Fruit fly (Drosophila melanogaster) whole organism, embryonic: ENCODE measurements around the gene SelG.

Experiments used
- Bdp1 ChIP-seq: fragments of 200-800 bp; sonication (Bioruptor generic); optimal IDR thresholded peaks from 3 replicates; lab custom pipeline; 2016; ENCODE audit warnings: missing biosample characterization, missing genetic modification characterization
- Bteb2 ChIP-seq: fragments of 200-800 bp; sonication (Bioruptor generic); optimal IDR thresholded peaks from 2 replicates; lab custom pipeline; 2016; ENCODE audit warnings: missing biosample characterization, missing genetic modification characterization
- CG10565 ChIP-seq: fragments of 200-800 bp; sonication (Bioruptor generic); optimal IDR thresholded peaks from 3 replicates; lab custom pipeline; 2016; ENCODE audit warnings: missing biosample characterization, mild to moderate bottlenecking, missing genetic modification characterization
- CG11398 ChIP-seq: fragments of 200-800 bp; sonication (Bioruptor generic); optimal IDR thresholded peaks from 2 replicates; lab custom pipeline; 2016; ENCODE audit warnings: missing biosample characterization, missing genetic modification characterization
- CG14050 ChIP-seq: fragments of 200-800 bp; sonication (Bioruptor generic); IDR thresholded peaks from 3 replicates; pipeline ENCODE4 v1.3.6; 2022; ENCODE audit warnings: missing biosample characterization, missing genetic modification characterization
- CG16813 ChIP-seq: fragments of 200-800 bp; sonication (Bioruptor generic); IDR thresholded peaks from 3 replicates; pipeline ENCODE4 v1.3.6; 2022; ENCODE audit warnings: missing biosample characterization, missing genetic modification characterization; ENCODE audit not compliant: partially characterized antibody
- CG17328 ChIP-seq: fragments of 200-800 bp; sonication (Bioruptor generic); IDR thresholded peaks from 2 replicates; pipeline ENCODE4 v1.3.6; 2022; ENCODE audit warnings: missing biosample characterization, missing genetic modification characterization
- CG17361 ChIP-seq: fragments of 200-800 bp; sonication (Bioruptor generic); IDR thresholded peaks from 3 replicates; pipeline ENCODE4 v1.3.6; 2022; ENCODE audit warnings: missing biosample characterization, missing genetic modification characterization
- CG2889 ChIP-seq: fragments of 200-800 bp; sonication (Bioruptor generic); IDR thresholded peaks from 3 replicates; pipeline ENCODE4 v1.3.6; 2022; ENCODE audit warnings: missing biosample characterization, missing genetic modification characterization
- CG31388 ChIP-seq: fragments of 200-800 bp; sonication (Bioruptor generic); optimal IDR thresholded peaks from 2 replicates; lab custom pipeline; 2016; ENCODE audit warnings: missing biosample characterization, missing genetic modification characterization
- CG31441 ChIP-seq: fragments of 200-800 bp; sonication (Bioruptor generic); IDR thresholded peaks from 2 replicates; pipeline ENCODE4 v1.3.6; 2022; ENCODE audit warnings: missing biosample characterization, missing genetic modification characterization
- CG34422 ChIP-seq: fragments of 200-800 bp; sonication (Bioruptor generic); IDR thresholded peaks from 3 replicates; pipeline ENCODE4 v1.3.6; 2022; ENCODE audit warnings: missing biosample characterization, missing genetic modification characterization
- CG3995 ChIP-seq: fragments of 200-800 bp; sonication (Bioruptor generic); optimal IDR thresholded peaks from 3 replicates; lab custom pipeline; 2016; ENCODE audit warnings: missing biosample characterization, missing genetic modification characterization
- CG4730 ChIP-seq: fragments of 200-800 bp; sonication (Bioruptor generic); IDR thresholded peaks from 2 replicates; pipeline ENCODE4 v1.3.6; 2022; ENCODE audit warnings: missing biosample characterization, missing genetic modification characterization
- CG9727 ChIP-seq: fragments of 200-800 bp; sonication (Bioruptor generic); optimal IDR thresholded peaks from 3 replicates; lab custom pipeline; 2017; ENCODE audit warnings: missing biosample characterization, mild to moderate bottlenecking, missing genetic modification characterization
- Dad ChIP-seq: fragments of 200-800 bp; sonication (Bioruptor generic); optimal IDR thresholded peaks from 3 replicates; lab custom pipeline; 2016; ENCODE audit warnings: missing biosample characterization, missing genetic modification characterization
- Dek ChIP-seq: fragments of 200-800 bp; sonication (Bioruptor generic); optimal IDR thresholded peaks from 3 replicates; lab custom pipeline; 2019; ENCODE audit warnings: missing biosample characterization, mild to moderate bottlenecking, missing genetic modification characterization, moderate library complexity
- Doc3 ChIP-seq: fragments of 200-800 bp; sonication (Bioruptor generic); IDR thresholded peaks from 3 replicates; pipeline ENCODE4 v1.3.6; 2022; ENCODE audit warnings: missing biosample characterization, missing genetic modification characterization; ENCODE audit not compliant: partially characterized antibody
- HLH4C ChIP-seq: fragments of 200-800 bp; sonication (Bioruptor generic); IDR thresholded peaks from 3 replicates; pipeline ENCODE4 v1.3.6; 2022; ENCODE audit warnings: missing biosample characterization, missing genetic modification characterization; ENCODE audit not compliant: partially characterized antibody
- HLH54F ChIP-seq: fragments of 200-800 bp; sonication (Bioruptor generic); optimal IDR thresholded peaks from 3 replicates; lab custom pipeline; 2016; ENCODE audit warnings: missing biosample characterization, missing genetic modification characterization
- Hmr ChIP-seq: fragments of 200-800 bp; sonication (Bioruptor generic); optimal IDR thresholded peaks from 3 replicates; lab custom pipeline; 2017; ENCODE audit warnings: mild to moderate bottlenecking, missing biosample characterization, missing genetic modification reagents, missing genetic modification characterization
- Lpt ChIP-seq: fragments of >200 bp; optimal IDR thresholded peaks from 2 replicates; lab custom pipeline; 2018; ENCODE audit warnings: missing biosample characterization, missing genetic modification characterization
- NK7.1 ChIP-seq: fragments of 200-800 bp; sonication (Bioruptor generic); optimal IDR thresholded peaks from 3 replicates; lab custom pipeline; 2016; ENCODE audit warnings: missing biosample characterization, missing genetic modification characterization
- Optix ChIP-seq: fragments of 200-800 bp; sonication (Bioruptor generic); IDR thresholded peaks from 3 replicates; pipeline ENCODE4 v1.3.6; 2022; ENCODE audit warnings: missing biosample characterization, missing genetic modification characterization
- Ravus ChIP-seq: fragments of 200-800 bp; sonication (Bioruptor generic); IDR thresholded peaks from 2 replicates; pipeline ENCODE4 v1.3.6; 2022; ENCODE audit warnings: missing biosample characterization, missing genetic modification characterization
- Sin3A ChIP-seq: fragments of >200 bp; optimal IDR thresholded peaks from 2 replicates; lab custom pipeline; 2018
- Usf ChIP-seq: fragments of 200-800 bp; sonication (Bioruptor generic); optimal IDR thresholded peaks from 2 replicates; lab custom pipeline; 2017; ENCODE audit warnings: missing genotype, missing biosample characterization, missing genetic modification characterization
- abd-A ChIP-seq: fragments of 200-800 bp; sonication (Bioruptor generic); optimal IDR thresholded peaks from 3 replicates; lab custom pipeline; 2019; ENCODE audit warnings: missing biosample characterization, mild to moderate bottlenecking, missing genetic modification characterization, moderate library complexity
- chinmo ChIP-seq: fragments of 200-800 bp; sonication (Bioruptor generic); IDR thresholded peaks from 4 replicates; pipeline ENCODE4 v1.3.6; 2022; ENCODE audit warnings: missing biosample characterization, missing genetic modification characterization; ENCODE audit not compliant: partially characterized antibody
- chm ChIP-seq: fragments of 200-800 bp; sonication (Bioruptor generic); IDR thresholded peaks from 2 replicates; pipeline ENCODE4 v1.3.6; 2022; ENCODE audit warnings: missing biosample characterization, missing genetic modification characterization
- chn ChIP-seq: fragments of 200-800 bp; sonication (Bioruptor generic); optimal IDR thresholded peaks from 2 replicates; lab custom pipeline; 2016; ENCODE audit warnings: missing biosample characterization, missing genetic modification characterization
- emc ChIP-seq: fragments of 200-800 bp; sonication (Bioruptor generic); optimal IDR thresholded peaks from 2 replicates; lab custom pipeline; 2016; ENCODE audit warnings: missing biosample characterization, missing genetic modification characterization
- ftz-f1 ChIP-seq: fragments of 200-800 bp; sonication (Bioruptor generic); optimal IDR thresholded peaks from 2 replicates; lab custom pipeline; 2016; ENCODE audit warnings: missing biosample characterization, missing genetic modification characterization
- gsb-n ChIP-seq: fragments of 200-800 bp; sonication (Bioruptor generic); optimal IDR thresholded peaks from 3 replicates; lab custom pipeline; 2018; ENCODE audit warnings: missing biosample characterization, mild to moderate bottlenecking, missing genetic modification characterization
- hb ChIP-seq: fragments of 200-800 bp; sonication (Bioruptor generic); IDR thresholded peaks from 3 replicates; pipeline ENCODE4 v1.3.6; 2022; ENCODE audit warnings: missing biosample characterization, missing genetic modification characterization; ENCODE audit not compliant: partially characterized antibody
- kay ChIP-seq: fragments of 200-800 bp; sonication (Bioruptor generic); optimal IDR thresholded peaks from 2 replicates; lab custom pipeline; 2016; ENCODE audit warnings: missing biosample characterization, missing genetic modification characterization
- kni ChIP-seq: fragments of 200-800 bp; sonication (Bioruptor generic); optimal IDR thresholded peaks from 3 replicates; lab custom pipeline; 2017; ENCODE audit warnings: mild to moderate bottlenecking, missing biosample characterization, missing genetic modification reagents, missing genetic modification characterization
- lilli ChIP-seq: fragments of 200-800 bp; sonication (Bioruptor generic); optimal IDR thresholded peaks from 3 replicates; lab custom pipeline; 2016; ENCODE audit warnings: missing biosample characterization, missing genetic modification characterization
- mam ChIP-seq: fragments of 200-800 bp; sonication (Bioruptor generic); optimal IDR thresholded peaks from 3 replicates; lab custom pipeline; 2016; ENCODE audit warnings: missing biosample characterization, missing genetic modification characterization
- pb ChIP-seq: fragments of 200-800 bp; sonication (Bioruptor generic); optimal IDR thresholded peaks from 3 replicates; lab custom pipeline; 2016; ENCODE audit warnings: missing biosample characterization, missing genetic modification characterization
- pho ChIP-seq: fragments of 200-800 bp; sonication (Bioruptor generic); optimal IDR thresholded peaks from 2 replicates; lab custom pipeline; 2016; ENCODE audit warnings: missing biosample characterization, missing genetic modification characterization
- phol ChIP-seq: fragments of 200-800 bp; sonication (Bioruptor generic); optimal IDR thresholded peaks from 3 replicates; lab custom pipeline; 2018; ENCODE audit warnings: missing biosample characterization, mild to moderate bottlenecking, missing genetic modification characterization, moderate library complexity
- salm ChIP-seq: fragments of 200-800 bp; sonication (Bioruptor generic); optimal IDR thresholded peaks from 2 replicates; lab custom pipeline; 2018; ENCODE audit warnings: missing biosample characterization, mild to moderate bottlenecking, missing genetic modification characterization
- slp2 ChIP-seq: fragments of 200-800 bp; sonication (Bioruptor generic); optimal IDR thresholded peaks from 2 replicates; lab custom pipeline; 2016; ENCODE audit warnings: missing biosample characterization, missing genetic modification characterization
- sna ChIP-seq: fragments of 200-800 bp; sonication (Bioruptor generic); IDR thresholded peaks from 2 replicates; pipeline ENCODE4 v1.3.6; 2022; ENCODE audit warnings: missing biosample characterization, missing genetic modification characterization; ENCODE audit not compliant: partially characterized antibody
- sr ChIP-seq: fragments of 200-800 bp; sonication (Bioruptor generic); IDR thresholded peaks from 3 replicates; pipeline ENCODE4 v1.3.6; 2022; ENCODE audit warnings: missing biosample characterization, missing genetic modification characterization
- vvl ChIP-seq: fragments of 200-800 bp; sonication (Bioruptor generic); IDR thresholded peaks from 2 replicates; pipeline ENCODE4 v1.3.6; 2022; ENCODE audit warnings: missing biosample characterization, missing genetic modification characterization
- yki ChIP-seq: fragments of >200 bp; optimal IDR thresholded peaks from 3 replicates; lab custom pipeline; 2018
- z ChIP-seq: fragments of 200-800 bp; sonication (Bioruptor generic); IDR thresholded peaks from 3 replicates; pipeline ENCODE4 v1.3.6; 2022; ENCODE audit warnings: missing biosample characterization, missing genetic modification characterization
- zf30C ChIP-seq: fragments of 200-800 bp; sonication (Bioruptor generic); optimal IDR thresholded peaks from 3 replicates; lab custom pipeline; 2018; ENCODE audit warnings: missing biosample characterization, mild to moderate bottlenecking, missing genetic modification characterization

The SelG gene

DNA sequence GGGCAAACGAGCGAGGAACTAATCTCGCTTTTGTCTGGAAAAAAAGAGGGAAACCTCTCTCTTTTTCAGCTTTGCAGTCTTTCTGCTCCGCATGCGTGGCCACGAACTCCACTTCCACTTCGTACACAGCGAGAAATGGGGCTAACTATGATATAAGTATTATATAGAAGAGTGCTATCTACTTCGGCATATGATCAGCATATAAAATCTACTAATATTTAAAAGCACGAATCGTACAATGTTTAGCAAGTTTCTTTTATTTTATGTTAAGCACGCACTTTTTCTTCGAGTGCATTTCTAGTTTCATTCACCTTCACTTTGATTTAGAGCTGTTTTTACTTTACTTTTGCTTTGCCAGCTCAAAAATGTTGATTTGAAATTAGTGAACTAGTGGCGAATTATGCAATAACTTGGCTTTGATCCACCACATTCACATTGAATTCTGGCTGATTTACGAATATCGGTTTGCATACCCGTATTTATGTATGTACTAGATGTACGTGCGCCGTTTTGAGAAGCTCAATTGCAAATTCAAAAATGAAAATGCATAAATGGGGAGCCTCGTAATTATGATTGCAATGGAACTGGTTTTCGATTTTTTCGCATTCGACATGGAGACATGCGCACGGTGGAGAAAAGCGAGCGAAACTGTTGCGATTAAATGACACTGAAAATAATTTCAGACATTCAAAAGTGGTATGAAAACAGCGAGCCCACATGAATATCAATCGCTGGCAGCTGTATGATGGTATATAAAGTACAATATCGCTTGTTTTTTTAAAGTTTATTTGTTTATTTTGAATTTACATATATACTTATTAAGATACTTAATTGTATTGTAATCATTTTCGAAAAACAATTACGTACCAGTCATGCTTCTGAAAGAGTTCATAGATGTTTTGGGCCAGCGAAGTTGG lies 29.3 kb upstream of the SelG start (continued):
- TF ChIP-seq sr (GFP tag; lab: Robert Waterston, UW) = peak; percentile 68; the same call in 2 of the 3 replicates
- peak; percentile 69 for TF ChIP-seq Usf
- TF ChIP-seq NK7.1 (GFP tag; lab: Kevin White, UChicago) = peak; percentile 59
- TF ChIP-seq CG14050 (GFP tag; lab: Robert Waterston, UW) = peak; percentile 70
- TF ChIP-seq kay (GFP tag; lab: Kevin White, UChicago) = peak; percentile 33
- TF ChIP-seq Bteb2 = peak; percentile 11
- TF ChIP-seq CG11398 = no peak
- TF ChIP-seq CG31388 (GFP tag; lab: Kevin White, UChicago) = peak; percentile 27
- peak; percentile 52 for TF ChIP-seq chn (GFP tag; lab: Kevin White, UChicago)
- TF ChIP-seq pb (GFP tag; lab: Kevin White, UChicago) = peak; percentile 39
- TF ChIP-seq kni (GFP tag; lab: Kevin White, UChicago) = no peak
- no peak for TF ChIP-seq CG3995 (GFP tag; lab: Kevin White, UChicago)
- TF ChIP-seq sna (GFP tag; lab: Robert Waterston, UW) = no peak
- peak; percentile 77 for TF ChIP-seq slp2
- 0 out of 3 replicates have a peak, but pooled peaks have one; percentile 35 for TF ChIP-seq CG2889
- no peak for TF ChIP-seq Doc3
- TF ChIP-seq vvl = peak; percentile 90
- TF ChIP-seq CG9727 (GFP tag; lab: Kevin White, UChicago) = peak; percentile 74
- no peak for TF ChIP-seq abd-A (tag; lab: Kevin White, UChicago)
- TF ChIP-seq CG17328 (GFP tag; lab: Robert Waterston, UW) = peak; percentile 72
- TF ChIP-seq hb (GFP tag; lab: Robert Waterston, UW) = no peak
- TF ChIP-seq CG34422 (GFP tag; lab: Robert Waterston, UW) = peak; percentile 76
- TF ChIP-seq Hmr = peak; percentile 40
- TF ChIP-seq CG10565 (GFP tag; lab: Kevin White, UChicago) = no peak
- TF ChIP-seq CG17361 = peak; percentile 85
- peak; percentile 48 for TF ChIP-seq gsb-n (tag; lab: Kevin White, UChicago)
- TF ChIP-seq salm (tag; lab: Kevin White, UChicago) = peak; percentile 17
- TF ChIP-seq Sin3A (lab: Kevin White, UChicago) = no peak
- peak; percentile 43 for TF ChIP-seq Dek (tag; lab: Kevin White, UChicago)
- peak; percentile 91 for TF ChIP-seq CG31441
- TF ChIP-seq chm = peak; percentile 56
- TF ChIP-seq Bdp1 (GFP tag; lab: Kevin White, UChicago) = peak; percentile 32
- TF ChIP-seq ftz-f1 (GFP tag; lab: Kevin White, UChicago) = peak; percentile 35
- TF ChIP-seq emc (GFP tag; lab: Kevin White, UChicago) = no peak
- TF ChIP-seq pho (GFP tag; lab: Kevin White, UChicago) = no peak
- peak; percentile 79 for TF ChIP-seq CG4730
- TF ChIP-seq mam = peak; percentile 78
- TF ChIP-seq Dad (GFP tag; lab: Kevin White, UChicago) = peak; percentile 66
- no peak for TF ChIP-seq yki (lab: Kevin White, UChicago)
- peak; percentile 1 for TF ChIP-seq HLH54F (GFP tag; lab: Kevin White, UChicago)
- TF ChIP-seq Ravus = peak; percentile 45
- TF ChIP-seq HLH4C (GFP tag; lab: Robert Waterston, UW) = no peak
- no peak for TF ChIP-seq chinmo (GFP tag; lab: Robert Waterston, UW)
- TF ChIP-seq Lpt = no peak
- peak; percentile 78 for TF ChIP-seq phol (tag; lab: Kevin White, UChicago)
- peak; percentile 58; the same call in 1 of the 3 replicates for TF ChIP-seq Optix (GFP tag; lab: Robert Waterston, UW)
- no peak for TF ChIP-seq CG16813 (GFP tag; lab: Robert Waterston, UW)
- 0 out of 3 replicates have a peak, but pooled peaks have one; percentile 6 for TF ChIP-seq z (GFP tag; lab: Robert Waterston, UW)
- peak; percentile 58 for TF ChIP-seq zf30C (GFP tag; lab: Kevin White, UChicago)
- peak; percentile 85 for TF ChIP-seq lilli (GFP tag; lab: Kevin White, UChicago)
